Fruit fly (Drosophila melanogaster) whole organism, embryonic: ENCODE results near the gene Cpr78E.

Experiments
- Bdp1 ChIP-seq: fragments of 200-800 bp; sonication (Bioruptor generic); optimal IDR thresholded peaks from 3 replicates; lab custom pipeline; 2016; ENCODE audit warnings: missing biosample characterization, missing genetic modification characterization
- Blimp-1 ChIP-seq: fragments of 200-800 bp; sonication (Bioruptor generic); optimal IDR thresholded peaks from 3 replicates; lab custom pipeline; 2018; ENCODE audit warnings: missing biosample characterization, missing genetic modification characterization, mild to moderate bottlenecking, moderate library complexity, missing genetic modification reagents
- CG1024 ChIP-seq: fragments of 200-800 bp; sonication (Bioruptor generic); IDR thresholded peaks from 2 replicates; pipeline ENCODE4 v1.3.6; 2022; ENCODE audit warnings: missing biosample characterization, missing genetic modification characterization
- CG11456 ChIP-seq: fragments of 200-800 bp; sonication (Bioruptor generic); IDR thresholded peaks from 3 replicates; pipeline ENCODE4 v1.3.6; 2022; ENCODE audit warnings: missing biosample characterization, missing genetic modification characterization
- CG12769 ChIP-seq: fragments of 200-800 bp; sonication (Bioruptor generic); optimal IDR thresholded peaks from 2 replicates; lab custom pipeline; 2019; ENCODE audit warnings: missing biosample characterization, mild to moderate bottlenecking, missing genetic modification characterization, moderate library complexity
- CG15696 ChIP-seq: fragments of 200-800 bp; sonication (Bioruptor generic); optimal IDR thresholded peaks from 2 replicates; lab custom pipeline; 2019; ENCODE audit warnings: missing biosample characterization, mild to moderate bottlenecking, missing genetic modification characterization, moderate library complexity
- CG16813 ChIP-seq: fragments of 200-800 bp; sonication (Bioruptor generic); IDR thresholded peaks from 3 replicates; pipeline ENCODE4 v1.3.6; 2022; ENCODE audit warnings: missing biosample characterization, missing genetic modification characterization; ENCODE audit not compliant: partially characterized antibody
- CG17568 ChIP-seq: fragments of 200-800 bp; sonication (Bioruptor generic); optimal IDR thresholded peaks from 2 replicates; lab custom pipeline; 2018; ENCODE audit warnings: missing biosample characterization, mild to moderate bottlenecking, missing genetic modification characterization, moderate library complexity
- CG17912 ChIP-seq: fragments of 200-800 bp; sonication (Bioruptor generic); optimal IDR thresholded peaks from 2 replicates; lab custom pipeline; 2018; ENCODE audit warnings: missing biosample characterization, mild to moderate bottlenecking, missing genetic modification characterization
- CG2712 ChIP-seq: fragments of 200-800 bp; optimal IDR thresholded peaks from 3 replicates; lab custom pipeline; 2019; ENCODE audit warnings: missing biosample characterization, mild to moderate bottlenecking, missing genetic modification characterization, moderate library complexity
- CG31441 ChIP-seq: fragments of 200-800 bp; sonication (Bioruptor generic); IDR thresholded peaks from 2 replicates; pipeline ENCODE4 v1.3.6; 2022; ENCODE audit warnings: missing biosample characterization, missing genetic modification characterization
- CG4730 ChIP-seq: fragments of 200-800 bp; sonication (Bioruptor generic); IDR thresholded peaks from 2 replicates; pipeline ENCODE4 v1.3.6; 2022; ENCODE audit warnings: missing biosample characterization, missing genetic modification characterization
- CG8290 ChIP-seq, 3 experiments: fragments of 200-800 bp; sonication (Bioruptor generic); optimal IDR thresholded peaks; 2 replicates each; lab custom pipeline; 2016 to 2019; ENCODE audit warnings: missing biosample characterization in 3 of 3, missing genetic modification characterization in 3 of 3, mild to moderate bottlenecking in 2 of 3, moderate library complexity in 1 of 3
- CG9609 ChIP-seq: fragments of 200-800 bp; sonication (Bioruptor generic); optimal IDR thresholded peaks from 3 replicates; lab custom pipeline; 2016; ENCODE audit warnings: missing biosample characterization, missing genetic modification characterization
- D19B ChIP-seq: fragments of 200-800 bp; sonication (Bioruptor generic); optimal IDR thresholded peaks from 2 replicates; lab custom pipeline; 2017; ENCODE audit warnings: missing biosample characterization, mild to moderate bottlenecking, missing genetic modification characterization
- Hmx ChIP-seq: fragments of 200-800 bp; sonication (Bioruptor generic); optimal IDR thresholded peaks from 2 replicates; lab custom pipeline; 2016; ENCODE audit warnings: missing biosample characterization, missing genetic modification characterization
- Hr39 ChIP-seq: fragments of >200 bp; optimal IDR thresholded peaks from 2 replicates; lab custom pipeline; 2017
- Opbp ChIP-seq: fragments of 200-800 bp; sonication (Bioruptor generic); IDR thresholded peaks from 3 replicates; pipeline ENCODE4 v1.3.6; 2022; ENCODE audit warnings: missing biosample characterization, missing genetic modification characterization; ENCODE audit not compliant: partially characterized antibody
- Ravus ChIP-seq: fragments of 200-800 bp; sonication (Bioruptor generic); IDR thresholded peaks from 2 replicates; pipeline ENCODE4 v1.3.6; 2022; ENCODE audit warnings: missing biosample characterization, missing genetic modification characterization
- Usf ChIP-seq: fragments of 200-800 bp; sonication (Bioruptor generic); optimal IDR thresholded peaks from 2 replicates; lab custom pipeline; 2017; ENCODE audit warnings: missing genotype, missing biosample characterization, missing genetic modification characterization
- abd-A ChIP-seq: fragments of 200-800 bp; sonication (Bioruptor generic); optimal IDR thresholded peaks from 3 replicates; lab custom pipeline; 2019; ENCODE audit warnings: missing biosample characterization, mild to moderate bottlenecking, missing genetic modification characterization, moderate library complexity
- ara ChIP-seq: fragments of 200-800 bp; sonication (Bioruptor generic); IDR thresholded peaks from 2 replicates; pipeline ENCODE4 v1.3.6; 2022; ENCODE audit warnings: missing biosample characterization, missing genetic modification characterization
- ato ChIP-seq: fragments of 200-800 bp; sonication (Bioruptor generic); IDR thresholded peaks from 2 replicates; pipeline ENCODE4 v1.3.6; 2022; ENCODE audit warnings: missing biosample characterization, missing genetic modification characterization; ENCODE audit not compliant: partially characterized antibody
- caup ChIP-seq: fragments of 200-800 bp; sonication (Bioruptor generic); optimal IDR thresholded peaks from 3 replicates; lab custom pipeline; 2017; ENCODE audit warnings: missing biosample characterization, mild to moderate bottlenecking, missing genetic modification characterization, moderate library complexity; ENCODE audit not compliant: severe bottlenecking
- crol ChIP-seq: fragments of 200-800 bp; sonication (Bioruptor generic); IDR thresholded peaks from 2 replicates; pipeline ENCODE4 v1.3.6; 2022; ENCODE audit warnings: missing biosample characterization, missing genetic modification characterization
- gfzf ChIP-seq: fragments of 200-800 bp; sonication (Bioruptor generic); optimal IDR thresholded peaks from 2 replicates; lab custom pipeline; 2016; ENCODE audit warnings: missing biosample characterization, mild to moderate bottlenecking, missing genetic modification characterization, moderate library complexity
- grn ChIP-seq: fragments of 200-800 bp; sonication (Bioruptor generic); optimal IDR thresholded peaks from 3 replicates; lab custom pipeline; 2017; ENCODE audit warnings: missing biosample characterization, missing genetic modification characterization
- hb ChIP-seq: fragments of 200-800 bp; sonication (Bioruptor generic); IDR thresholded peaks from 3 replicates; pipeline ENCODE4 v1.3.6; 2022; ENCODE audit warnings: missing biosample characterization, missing genetic modification characterization; ENCODE audit not compliant: partially characterized antibody
- hkb ChIP-seq, 2 experiments: fragments of 200-800 bp in 1 of 2; fragments of >200 bp in 1 of 2; sonication (Bioruptor generic) in 1 of 2; IDR thresholded peaks in 1 of 2; optimal IDR thresholded peaks in 1 of 2; 2 replicates each; pipeline versions ENCODE4 v1.3.6 to Lab custom; 2017 to 2022; ENCODE audit warnings: missing biosample characterization in 1 of 2, missing genetic modification characterization in 1 of 2
- ind ChIP-seq: fragments of 200-800 bp; sonication (Bioruptor generic); optimal IDR thresholded peaks from 3 replicates; lab custom pipeline; 2016; ENCODE audit warnings: missing biosample characterization, missing genetic modification characterization
- kni ChIP-seq: fragments of 200-800 bp; sonication (Bioruptor generic); optimal IDR thresholded peaks from 3 replicates; lab custom pipeline; 2017; ENCODE audit warnings: mild to moderate bottlenecking, missing biosample characterization, missing genetic modification reagents, missing genetic modification characterization
- nau ChIP-seq: fragments of 200-800 bp; sonication (Bioruptor generic); optimal IDR thresholded peaks from 3 replicates; lab custom pipeline; 2017; ENCODE audit warnings: missing biosample characterization, mild to moderate bottlenecking, missing genetic modification characterization, missing genetic modification reagents
- nerfin-2 ChIP-seq: fragments of 200-800 bp; sonication (Bioruptor generic); IDR thresholded peaks from 2 replicates; pipeline ENCODE4 v1.3.6; 2022; ENCODE audit warnings: missing biosample characterization, missing genetic modification characterization; ENCODE audit not compliant: partially characterized antibody
- peb ChIP-seq: fragments of 200-800 bp; sonication (Bioruptor generic); IDR thresholded peaks from 2 replicates; pipeline ENCODE4 v1.3.6; 2022; ENCODE audit warnings: missing biosample characterization, missing genetic modification characterization
- sens ChIP-seq: fragments of 200-800 bp; sonication (Bioruptor generic); peaks from one replicate; lab custom pipeline; 2016; ENCODE audit warnings: missing biosample characterization, missing genetic modification characterization
- sens-2 ChIP-seq: fragments of 200-800 bp; sonication (Bioruptor generic); IDR thresholded peaks from 2 replicates; pipeline ENCODE4 v1.3.6; 2022; ENCODE audit warnings: missing biosample characterization, missing genetic modification characterization
- slbo ChIP-seq: fragments of 200-800 bp; sonication (Bioruptor generic); IDR thresholded peaks from 2 replicates; pipeline ENCODE4 v1.3.6; 2022; ENCODE audit warnings: missing biosample characterization, missing genetic modification characterization
- ttk ChIP-seq: fragments of 200-800 bp; sonication (Bioruptor generic); IDR thresholded peaks from 2 replicates; pipeline ENCODE4 v2.1.2; 2022; ENCODE audit warnings: missing biosample characterization, missing genetic modification characterization
- unc-4 ChIP-seq: fragments of 200-800 bp; sonication (Bioruptor generic); IDR thresholded peaks from 2 replicates; pipeline ENCODE4 v1.3.6; 2022; ENCODE audit warnings: missing biosample characterization, missing genetic modification characterization; ENCODE audit not compliant: partially characterized antibody

The Cpr78E gene

DNA sequence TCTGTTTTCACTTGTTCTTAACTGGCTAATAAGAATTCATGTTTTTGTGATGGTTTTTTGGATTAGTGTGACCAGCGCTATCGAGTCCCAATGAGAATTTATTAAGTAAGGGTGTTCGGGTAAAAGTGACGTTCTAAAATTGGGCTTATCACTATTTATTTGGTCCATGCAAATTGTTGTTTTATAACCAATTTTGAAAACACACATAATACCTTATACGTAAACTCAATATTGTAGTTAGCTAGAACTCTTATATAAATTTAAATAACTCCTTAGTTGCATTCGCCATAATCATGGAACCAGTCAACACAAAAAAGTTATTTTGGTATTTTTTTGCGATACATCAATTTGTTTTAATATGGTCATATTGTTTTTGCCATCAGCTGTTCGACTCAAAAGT, 12.9 kb upstream of the Cpr78E start, which contains the start of the genes Als2 and CG11248 (continued):
- TF ChIP-seq hkb (optimal IDR thresholded peaks at IDR 0.05; lab: Kevin White, UChicago) = no peak
- peak; percentile 61 for TF ChIP-seq hkb (GFP tag; IDR thresholded peaks at IDR 0.05; lab: Robert Waterston, UW)
- TF ChIP-seq CG17568 = no peak
- TF ChIP-seq sens (GFP tag; lab: Kevin White, UChicago) = peak; percentile 96
- TF ChIP-seq hb (GFP tag; lab: Robert Waterston, UW) = no peak
- TF ChIP-seq abd-A (tag; lab: Kevin White, UChicago) = no peak
- TF ChIP-seq Ravus (GFP tag; lab: Robert Waterston, UW) = no peak

DNA sequence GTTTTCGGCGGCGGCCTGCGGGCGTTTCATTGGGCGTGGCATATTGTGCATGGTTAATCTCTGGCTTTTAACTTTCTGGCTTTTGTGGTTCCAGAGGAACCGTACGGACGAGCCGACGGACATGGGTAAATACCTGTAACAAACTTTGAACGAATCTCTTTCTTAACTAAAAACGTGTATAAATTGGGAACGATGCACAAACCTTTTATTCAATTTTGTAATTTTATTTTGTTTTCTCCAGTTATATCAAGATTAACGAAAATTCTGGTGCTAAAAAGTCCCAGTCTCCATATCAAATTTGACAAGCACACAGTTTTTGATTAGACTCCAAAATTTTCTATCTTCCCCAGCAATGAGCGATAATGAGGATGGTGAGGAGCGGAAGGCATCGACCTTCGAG, 5.1 kb upstream of the Cpr78E start, which contains the start of gene CG11249:
Gene CG11249 (plus strand): TSS at position 301 of the 400 bp plus-strand sequence.
- TF ChIP-seq Hmx (GFP tag; lab: Kevin White, UChicago) (no peak), kni (GFP tag; lab: Kevin White, UChicago) (no peak), ttk (no peak), CG16813 (GFP tag; lab: Robert Waterston, UW) (no peak), Blimp-1 (GFP tag; lab: Kevin White, UChicago) (no peak), CG11456 (GFP tag; lab: Robert Waterston, UW) (no peak), D19B (GFP tag; lab: Kevin White, UChicago) (no peak), CG2712 (tag; lab: Kevin White, UChicago) (no peak), CG15696 (tag; lab: Kevin White, UChicago) (no peak), Bdp1 (no peak), CG17912 (GFP tag; lab: Kevin White, UChicago) (no peak), nau (GFP tag; lab: Kevin White, UChicago) (no peak), CG31441 (GFP tag; lab: Robert Waterston, UW) (no peak), CG8290 (GFP tag; optimal IDR thresholded peaks at IDR 0.05; lab: Kevin White, UChicago) (no peak), CG8290 (tag; optimal IDR thresholded peaks at IDR 0.05; lab: Kevin White, UChicago) (no peak), slbo (GFP tag; lab: Robert Waterston, UW) (no peak), CG9609 (no peak), gfzf (GFP tag; lab: Kevin White, UChicago) (no peak), CG4730 (GFP tag; lab: Robert Waterston, UW) (no peak), sens-2 (GFP tag; lab: Robert Waterston, UW) (no peak)
- TF ChIP-seq, all 482 proteins: peak for 0

DNA sequence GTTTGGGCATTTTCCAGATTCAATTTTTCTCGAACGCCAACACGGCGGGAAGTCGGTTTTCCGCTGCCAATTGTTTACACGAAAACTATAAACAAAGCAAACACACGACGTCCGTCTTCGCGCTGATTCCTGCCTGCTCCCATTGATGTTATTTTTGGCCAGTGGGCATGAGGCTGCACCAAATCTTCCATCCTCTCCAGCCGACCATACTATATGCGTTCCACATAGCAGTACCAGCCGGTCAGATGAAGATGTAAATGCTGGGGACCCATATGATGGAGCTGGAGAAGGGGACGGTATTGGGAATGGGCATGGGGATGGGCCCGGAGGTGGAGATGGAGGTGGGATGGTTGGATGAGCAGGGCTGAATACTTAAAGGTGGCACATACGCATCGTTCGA, 750 bp upstream of the Cpr78E start:
- TF ChIP-seq Usf (GFP tag; lab: Kevin White, UChicago) (no peak), nerfin-2 (GFP tag; lab: Robert Waterston, UW) (no peak), unc-4 (GFP tag; lab: Robert Waterston, UW) (no peak), caup (no peak), Hr39 (lab: Kevin White, UChicago) (no peak), CG31441 (GFP tag; lab: Robert Waterston, UW) (no peak), ind (no peak), crol (GFP tag; lab: Robert Waterston, UW) (peak; percentile 13; the same call in 1 of the 2 replicates), CG12769 (tag; lab: Kevin White, UChicago) (peak; percentile 95), ara (GFP tag; lab: Robert Waterston, UW) (0 out of 2 replicates have a peak, but pooled peaks have one; percentile 9), grn (GFP tag; lab: Kevin White, UChicago) (no peak), ato (GFP tag; lab: Robert Waterston, UW) (no peak), CG2712 (tag; lab: Kevin White, UChicago) (no peak), peb (GFP tag; lab: Robert Waterston, UW) (0 out of 2 replicates have a peak, but pooled peaks have one; percentile 11), CG1024 (0 out of 2 replicates have a peak, but pooled peaks have one; percentile 6), Opbp (GFP tag; lab: Robert Waterston, UW) (no peak)
